Worm (Caenorhabditis elegans) whole organism, L2 larva: ENCODE data around the gene fard-1.

Source experiments
- nhr-237 ChIP-seq: fragments of 150-350 bp; optimal IDR thresholded peaks from 2 replicates; lab custom pipeline; 2014; ENCODE audit warnings: missing biosample characterization, missing genetic modification characterization
- skn-1 ChIP-seq: sonication (generic microtip); optimal IDR thresholded peaks from 2 replicates; lab custom pipeline; 2017; ENCODE audit warnings: missing biosample characterization, missing genetic modification characterization
- unc-39 ChIP-seq: fragments of 150-350 bp; optimal IDR thresholded peaks from 2 replicates; lab custom pipeline; 2014; ENCODE audit warnings: missing biosample characterization, missing genetic modification characterization
- ztf-11 ChIP-seq: sonication (generic microtip); optimal IDR thresholded peaks from 2 replicates; lab custom pipeline; 2017; ENCODE audit warnings: missing biosample characterization, missing genetic modification characterization
- ztf-4 ChIP-seq: fragments of 150-350 bp; optimal IDR thresholded peaks from 2 replicates; lab custom pipeline; 2014; ENCODE audit warnings: missing biosample characterization, missing genetic modification characterization

ce11 chrX:2971542-2971988, 38.4 kb downstream of the fard-1 start:
- TF ChIP-seq skn-1 (no peak), nhr-237 (tag; lab: Kevin White, UChicago) (no peak), ztf-4 (tag; lab: Kevin White, UChicago) (peak; percentile 67), ztf-11 (tag; lab: Kevin White, UChicago) (no peak), unc-39 (tag; lab: Kevin White, UChicago) (no peak)
